Worm (Caenorhabditis elegans): ENCODE results near the gene ntp-1.

Gene ntp-1

DNA sequence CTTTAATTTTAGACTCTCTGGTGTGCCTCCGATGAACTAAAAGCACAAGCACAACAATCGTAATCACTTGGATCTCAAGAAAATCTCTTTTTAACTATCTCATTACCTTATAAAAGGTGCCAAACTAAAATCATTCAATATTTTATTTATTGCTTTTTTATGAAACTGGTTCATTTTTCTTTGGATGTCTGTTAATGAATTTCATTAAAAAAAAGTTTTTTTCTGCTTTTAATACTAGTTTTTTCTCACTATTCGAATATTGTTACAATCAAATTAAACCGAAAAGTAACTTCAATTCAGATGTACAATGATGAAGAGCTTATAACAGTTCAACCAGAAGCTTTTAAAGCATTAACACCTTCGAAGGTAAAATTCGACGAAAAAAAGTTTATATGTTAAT lies 18.9 kb downstream of the ntp-1 start, which contains the start of gene swd-2.1:
Gene swd-2.1, plus strand, starts transcription at position 301 of the 400 bp plus-strand sequence.
- TF ChIP-seq ztf-6 (GFP tag; IDR thresholded peaks at IDR 0.05) (no peak), athp-1 (tag; optimal IDR thresholded peaks at IDR 0.05) (no peak), atf-7 (tag; optimal IDR thresholded peaks at IDR 0.05) (no peak), nhr-80 (tag; optimal IDR thresholded peaks at IDR 0.05) (no peak), sptf-2 (GFP tag; optimal IDR thresholded peaks at IDR 0.05) (no peak), let-607 (tag; optimal IDR thresholded peaks at IDR 0.05) (no peak), madf-8 (GFP tag; conservative IDR thresholded peaks at IDR 0.05) (no peak), madf-6 (GFP tag; IDR thresholded peaks at IDR 0.05) (no peak), F10E7.11 (tag; optimal IDR thresholded peaks at IDR 0.05) (no peak), mxl-1 (tag; optimal IDR thresholded peaks at IDR 0.05) (no peak), snpc-3.4 (tag; optimal IDR thresholded peaks at IDR 0.05) (no peak), B0035.1 (tag; optimal IDR thresholded peaks at IDR 0.05) (no peak), zfh-2 (GFP tag; conservative IDR thresholded peaks at IDR 0.05) (no peak), mes-4 (tag; optimal IDR thresholded peaks at IDR 0.05) (no peak), ets-4 (GFP tag; optimal IDR thresholded peaks at IDR 0.05) (no peak)

DNA sequence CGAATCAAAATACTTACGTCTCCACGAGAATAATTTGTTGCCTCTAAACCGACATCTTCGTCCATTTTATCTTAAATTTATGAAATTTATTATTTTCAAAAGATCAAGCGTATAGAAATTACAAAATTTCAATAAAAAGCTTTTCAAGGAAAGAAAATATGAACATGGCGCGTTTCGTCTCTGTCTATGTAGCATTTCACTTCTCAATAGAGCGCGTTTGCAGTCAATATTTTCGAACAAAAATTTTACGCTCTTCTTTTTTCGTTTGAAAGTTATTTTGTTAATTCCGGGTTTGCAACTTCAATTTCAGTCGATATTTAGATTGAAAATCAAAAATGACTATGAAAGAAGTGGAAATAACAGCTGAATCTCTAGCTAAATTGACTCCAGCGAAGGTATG lies 20.4 kb downstream of the ntp-1 start, which contains the start of the genes hcf-1 and swd-2.2:
Gene hcf-1, minus strand, starts transcription at position 70 of the 400 bp plus-strand sequence.
Gene swd-2.2, plus strand, starts transcription at position 206 of the 400 bp plus-strand sequence.
- TF ChIP-seq cebp-2 (GFP tag; IDR thresholded peaks at IDR 0.05) = no peak
- TF ChIP-seq sptf-2 (GFP tag; optimal IDR thresholded peaks at IDR 0.05) = no peak
- TF ChIP-seq attf-5 (GFP tag; optimal IDR thresholded peaks at IDR 0.05) = peak; percentile 8
- TF ChIP-seq ztf-18 (tag; optimal IDR thresholded peaks at IDR 0.05) = no peak
- TF ChIP-seq nhr-120 (GFP tag; IDR thresholded peaks at IDR 0.05) = no peak
- TF ChIP-seq snpc-1.3 (tag; optimal IDR thresholded peaks at IDR 0.05; ENCODE audit: insufficient read depth) = peak; percentile 18
- peak; percentile 33 for TF ChIP-seq F23B12.7 (tag; optimal IDR thresholded peaks at IDR 0.05; ENCODE audit: insufficient read depth)
- peak; percentile 42 for TF ChIP-seq lsl-1 (GFP tag; optimal IDR thresholded peaks at IDR 0.05)
- TF ChIP-seq efl-1 (GFP tag; optimal IDR thresholded peaks at IDR 0.05) = peak; percentile 56
- peak; percentile 80 for TF ChIP-seq mcd-1 (GFP tag; IDR thresholded peaks at IDR 0.05)
- TF ChIP-seq hmg-1.2 (GFP tag; IDR thresholded peaks at IDR 0.05) = 0 out of 2 replicates have a peak, but pooled peaks have one; percentile 5
- peak; percentile 23 for TF ChIP-seq dpl-1 (GFP tag; optimal IDR thresholded peaks at IDR 0.05)

DNA sequence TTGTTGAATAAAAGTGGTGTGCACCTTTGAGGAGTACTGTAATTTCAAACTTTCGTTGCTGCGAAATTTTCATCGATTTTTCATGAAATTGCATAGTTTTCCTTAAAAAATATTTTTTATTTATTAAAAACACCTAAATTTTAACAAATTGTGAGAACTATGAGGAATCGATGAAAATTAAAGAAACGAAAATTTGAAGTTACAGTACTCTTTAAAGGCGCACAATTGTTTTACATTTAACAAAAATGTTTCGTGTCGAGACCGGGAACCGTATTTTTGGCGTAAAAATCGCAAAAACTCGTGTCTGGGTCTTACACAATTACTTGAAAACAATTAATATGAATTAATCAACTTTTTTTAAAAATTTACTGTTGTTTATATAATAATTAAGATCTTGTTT lies 24.4 kb downstream of the ntp-1 start, which contains the start of gene rdl-1:
Gene rdl-1, minus strand, starts transcription at position 101 of the 400 bp plus-strand sequence.
- TF ChIP-seq lsl-1 (GFP tag; optimal IDR thresholded peaks at IDR 0.05) (peak; percentile 38), hsf-1 (GFP tag; IDR thresholded peaks at IDR 0.05) (no peak), nhr-90 (tag; optimal IDR thresholded peaks at IDR 0.05) (no peak)

DNA sequence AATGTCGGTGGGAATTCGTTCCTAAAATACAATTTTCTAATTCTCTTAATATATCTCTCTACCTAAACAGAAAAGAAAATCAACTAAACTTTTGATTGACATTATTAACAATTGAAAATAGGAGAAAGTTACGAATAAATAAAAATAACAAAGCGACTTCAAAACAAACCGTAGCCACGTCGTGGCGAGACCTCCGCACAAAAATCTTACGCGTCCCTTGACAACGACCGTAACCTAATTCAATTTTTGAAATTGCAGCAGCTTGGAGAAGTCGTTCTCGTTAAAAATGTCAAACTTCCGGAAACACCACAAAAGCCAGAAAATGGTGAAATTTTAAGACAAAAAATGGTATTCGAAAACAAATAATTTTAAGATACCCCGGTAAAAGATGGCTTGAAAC lies 30.3 kb downstream of the ntp-1 start:
- TF ChIP-seq C17E4.6 (GFP tag; IDR thresholded peaks at IDR 0.05) (no peak), rpc-1 (optimal IDR thresholded peaks at IDR 0.05) (no peak), rpc-1 (tag; optimal IDR thresholded peaks at IDR 0.05) (no peak), ceh-91 (GFP tag; IDR thresholded peaks at IDR 0.05) (no peak), ceh-100 (GFP tag; IDR thresholded peaks at IDR 0.05) (no peak), aptf-2 (GFP tag; conservative IDR thresholded peaks at IDR 0.05) (no peak), lir-1 (GFP tag; conservative IDR thresholded peaks at IDR 0.05) (no peak), ekl-4 (GFP tag; IDR thresholded peaks at IDR 0.05) (no peak), rcor-1 (GFP tag; IDR thresholded peaks at IDR 0.05) (no peak), mel-28 (tag; optimal IDR thresholded peaks at IDR 0.05; ENCODE audit: borderline replicate concordance) (no peak), athp-1 (tag; optimal IDR thresholded peaks at IDR 0.05) (no peak), mcd-1 (GFP tag; IDR thresholded peaks at IDR 0.05) (no peak), T26A5.8 (tag; optimal IDR thresholded peaks at IDR 0.05) (no peak), dpl-1 (GFP tag; optimal IDR thresholded peaks at IDR 0.05) (no peak), ztf-6 (GFP tag; IDR thresholded peaks at IDR 0.05) (no peak), zfh-2 (GFP tag; conservative IDR thresholded peaks at IDR 0.05) (no peak), rec-8 (tag; optimal IDR thresholded peaks at IDR 0.05) (no peak), lsy-27 (tag; optimal IDR thresholded peaks at IDR 0.05; ENCODE audit: borderline replicate concordance, insufficient read depth) (no peak), die-1 (tag; optimal IDR thresholded peaks at IDR 0.05) (no peak), tbx-9 (tag; optimal IDR thresholded peaks at IDR 0.05; ENCODE audit: borderline replicate concordance) (no peak), hlh-26 (GFP tag; conservative IDR thresholded peaks at IDR 0.05) (no peak)
